Worm (Caenorhabditis elegans): ENCODE measurements around the gene ZK1290.15.
A peak's percentile ranks its signal among the peaks of the same experiment; 100 is the strongest.

ZK1290.15 gene

DNA sequence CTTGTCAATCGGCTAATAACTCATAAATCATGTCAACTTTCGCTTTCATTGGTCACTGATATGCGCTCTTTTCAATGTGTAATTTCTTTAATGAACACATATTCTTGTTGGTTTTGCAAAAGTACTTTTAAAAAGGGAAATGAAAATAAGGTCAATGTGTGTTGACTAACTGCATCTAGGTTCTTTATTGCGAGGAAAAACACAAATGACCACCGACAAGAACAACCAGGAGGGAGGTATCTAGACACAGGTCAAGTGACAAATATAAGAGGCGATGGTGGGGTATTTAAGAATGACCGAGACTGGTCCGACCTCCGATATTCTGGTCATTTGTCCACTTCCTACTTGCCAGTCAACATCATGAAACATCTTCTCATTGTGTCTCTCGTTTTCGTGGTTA is 27.3 kb upstream of the ZK1290.15 start, which contains the start of gene spi-1:
Gene spi-1 (plus strand): TSS at position 178 of the 400 bp plus-strand sequence.
- TF ChIP-seq B0035.1 (tag; optimal IDR thresholded peaks at IDR 0.05) (no peak), ekl-4 (GFP tag; IDR thresholded peaks at IDR 0.05) (no peak), snpc-1.3 (tag; optimal IDR thresholded peaks at IDR 0.05; ENCODE audit: insufficient read depth) (no peak), madf-10 (tag; optimal IDR thresholded peaks at IDR 0.05) (no peak), sptf-2 (GFP tag; optimal IDR thresholded peaks at IDR 0.05) (no peak)

- TF ChIP-seq mxl-1 (tag; optimal IDR thresholded peaks at IDR 0.05) (no peak), lin-26 (GFP tag; IDR thresholded peaks at IDR 0.05) (no peak), ekl-4 (GFP tag; IDR thresholded peaks at IDR 0.05) (no peak), F57A8.1 (GFP tag; optimal IDR thresholded peaks at IDR 0.05) (no peak), snpc-4 (GFP tag; optimal IDR thresholded peaks at IDR 0.05) (no peak), snpc-4 (tag; optimal IDR thresholded peaks at IDR 0.05) (no peak), hmg-1.2 (GFP tag; IDR thresholded peaks at IDR 0.05) (no peak), C06A6.2 (GFP tag; conservative IDR thresholded peaks at IDR 0.05) (no peak), let-607 (tag; optimal IDR thresholded peaks at IDR 0.05) (no peak), snpc-1.1 (tag; optimal IDR thresholded peaks at IDR 0.05; ENCODE audit: insufficient read depth) (no peak)
These were observed 24.0 kb upstream of the ZK1290.15 start, which contains the start of gene srab-14 for ce11 chrII:7499390-7499789. Gene srab-14 (minus strand): TSS chrII:7499490.

DNA sequence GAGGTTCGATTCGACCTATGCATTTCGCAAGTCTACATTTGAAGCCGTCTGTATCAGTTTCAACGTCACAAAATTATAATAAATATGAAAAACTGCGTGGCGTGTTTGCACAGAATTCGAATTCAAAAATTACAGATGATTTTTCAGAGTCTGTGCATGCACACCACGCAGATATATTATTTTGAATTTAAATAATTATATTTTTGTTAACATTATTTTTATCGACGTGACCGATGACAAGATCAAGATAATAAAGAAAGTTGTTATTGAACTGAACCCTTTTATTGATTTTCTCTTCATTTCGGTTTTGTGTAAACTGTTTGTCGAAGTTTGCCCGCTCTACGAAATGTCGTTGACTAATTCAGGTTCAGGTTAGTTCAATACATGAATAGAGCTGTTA is 18.4 kb upstream of the ZK1290.15 start, which contains the start of gene C28F5.1:
Gene C28F5.1 (plus strand): TSS at position 301 of the 400 bp plus-strand sequence.
- TF ChIP-seq ekl-4 (GFP tag; IDR thresholded peaks at IDR 0.05): no peak
- no peak for TF ChIP-seq hmg-1.2 (GFP tag; IDR thresholded peaks at IDR 0.05)
- TF ChIP-seq lsl-1 (GFP tag; optimal IDR thresholded peaks at IDR 0.05): no peak
- no peak for TF ChIP-seq nfya-1 (tag; optimal IDR thresholded peaks at IDR 0.05; ENCODE audit: borderline replicate concordance, insufficient read depth)
- TF ChIP-seq cebp-2 (GFP tag; IDR thresholded peaks at IDR 0.05): no peak
- no peak for TF ChIP-seq xnd-1 (tag; optimal IDR thresholded peaks at IDR 0.05)

DNA sequence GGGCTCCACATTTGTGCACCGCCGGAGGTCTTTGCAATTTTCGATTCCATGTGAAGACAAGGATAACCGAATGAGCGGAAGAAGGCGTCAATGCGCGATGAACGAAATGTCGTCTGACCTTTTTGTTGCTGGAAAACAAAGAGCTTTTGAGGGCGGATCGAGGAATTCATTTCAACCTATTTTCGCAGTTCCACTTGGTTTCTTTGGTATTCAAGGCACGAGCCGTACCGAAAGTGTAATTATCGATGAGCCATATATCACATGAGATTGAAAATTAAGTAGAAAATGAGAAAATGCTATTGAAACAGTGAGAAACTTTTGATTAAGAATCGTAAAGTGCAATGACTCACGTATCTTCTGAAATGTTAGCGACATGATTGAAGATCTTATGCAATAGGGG is 4.2 kb upstream of the ZK1290.15 start, which contains the start of gene glb-9:
Gene glb-9 (minus strand): TSS at position 101 of the 400 bp plus-strand sequence.
- TF ChIP-seq tbp1 (GFP tag; optimal IDR thresholded peaks at IDR 0.05) (no peak), madf-3 (GFP tag; IDR thresholded peaks at IDR 0.05) (0 out of 2 replicates have a peak, but pooled peaks have one; percentile 22)

DNA sequence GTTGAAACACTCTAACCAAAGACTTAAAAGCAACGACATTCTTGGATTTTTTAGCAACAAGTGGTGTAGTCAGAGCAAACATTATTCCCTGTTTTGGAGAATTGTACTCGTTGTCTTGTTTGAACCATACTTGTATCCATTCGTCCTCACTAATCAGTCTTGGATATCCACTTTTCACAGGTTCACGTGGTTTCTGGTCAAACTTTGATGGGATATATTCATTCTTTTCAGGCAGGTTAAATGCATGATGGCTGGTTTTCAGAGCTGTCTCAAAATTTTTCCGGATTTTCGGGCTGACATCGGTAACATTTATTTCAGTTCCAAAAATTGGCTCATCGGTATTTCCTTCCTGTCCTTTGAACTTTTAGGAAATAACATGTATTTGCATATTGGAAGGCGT is 2.0 kb upstream of the ZK1290.15 start:
- TF ChIP-seq ztf-6 (GFP tag; IDR thresholded peaks at IDR 0.05) (no peak), repo-1 (tag; optimal IDR thresholded peaks at IDR 0.05) (no peak), Y95B8A.8 (GFP tag; IDR thresholded peaks at IDR 0.05) (no peak), dpff-1 (tag; optimal IDR thresholded peaks at IDR 0.05) (no peak), dpl-1 (GFP tag; optimal IDR thresholded peaks at IDR 0.05) (no peak), unc-130 (GFP tag; optimal IDR thresholded peaks at IDR 0.05) (no peak), Y67H2A.10 (GFP tag; conservative IDR thresholded peaks at IDR 0.05) (no peak), lin-40 (tag; optimal IDR thresholded peaks at IDR 0.05) (no peak), C17E4.6 (GFP tag; IDR thresholded peaks at IDR 0.05) (no peak), akir-1 (GFP tag; optimal IDR thresholded peaks at IDR 0.05) (no peak), ets-4 (GFP tag; optimal IDR thresholded peaks at IDR 0.05) (no peak), nhr-80 (tag; optimal IDR thresholded peaks at IDR 0.05) (no peak), T26A5.8 (tag; optimal IDR thresholded peaks at IDR 0.05) (no peak), ceh-40 (GFP tag; IDR thresholded peaks at IDR 0.05) (no peak), chd-7 (tag; optimal IDR thresholded peaks at IDR 0.05) (no peak)

Measured in whole organism, young adult.